Worm (Caenorhabditis elegans): Measurements from ENCODE around the gene F53B7.4.
A peak's percentile ranks its signal among the peaks of the same experiment; 100 is the strongest.

DNA sequence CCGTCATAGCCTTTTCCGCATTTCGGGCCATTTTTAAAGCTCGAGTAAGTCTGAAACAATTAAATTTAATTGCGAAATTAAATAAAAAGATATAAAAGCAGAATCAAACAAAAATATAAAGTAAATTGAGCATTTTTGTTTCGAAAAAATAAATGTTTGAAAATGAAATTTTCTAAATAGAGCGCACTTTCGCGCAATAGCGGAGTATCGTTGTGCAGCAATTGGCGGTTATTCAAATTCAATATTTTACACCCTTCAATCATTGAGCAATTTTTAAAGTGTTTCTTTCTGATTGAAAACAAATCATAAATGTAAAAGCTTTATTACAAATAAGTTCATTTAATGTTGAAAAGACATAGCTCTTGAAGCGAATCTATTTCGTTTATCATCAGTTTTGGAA is 1.7 kb downstream of the F53B7.4 start, which contains the start of gene isy-1:
- TF ChIP-seq pqm-1 (tag; optimal IDR thresholded peaks at IDR 0.05) (no peak), nhr-77 (tag; optimal IDR thresholded peaks at IDR 0.05) (peak; percentile 33), dpl-1 (GFP tag; optimal IDR thresholded peaks at IDR 0.05) (peak; percentile 92 to 96 (median 94)), nhr-11 (tag; optimal IDR thresholded peaks at IDR 0.05) (no peak), fos-1 (tag; optimal IDR thresholded peaks at IDR 0.05) (peak; percentile 51), unc-62 (GFP tag; optimal IDR thresholded peaks at IDR 0.05) (no peak), C16A3.4 (tag; optimal IDR thresholded peaks at IDR 0.05) (peak; percentile 87), unc-86 (tag; optimal IDR thresholded peaks at IDR 0.05) (peak; percentile 45)

All from whole organism, L1 larva.